Fruit fly (Drosophila melanogaster): ENCODE data around the gene CG12498.

DNA sequence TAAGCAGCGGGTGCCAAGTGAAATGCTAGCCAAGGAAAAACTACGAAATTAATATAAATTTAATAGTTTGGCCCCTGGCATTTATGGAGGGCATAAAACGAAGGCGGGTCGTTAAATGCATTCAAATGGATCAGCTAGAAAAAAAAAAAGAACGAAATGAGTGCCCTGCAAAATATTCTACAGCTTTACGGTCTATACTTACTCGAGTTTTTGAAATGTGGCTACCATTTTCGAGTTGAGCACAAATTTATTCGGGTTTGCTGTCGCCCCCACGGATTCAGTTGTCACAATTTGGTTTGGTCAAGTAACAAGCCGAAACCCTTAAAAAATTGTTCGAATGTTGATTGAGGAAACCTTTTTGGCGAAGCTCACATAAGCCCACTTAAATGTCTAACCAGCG lies at the start of gene CG12498:
- TF ChIP-seq CTCF (optimal IDR thresholded peaks at IDR 0.05) (no peak), CG8478 (optimal IDR thresholded peaks at IDR 0.05) (no peak)
